Worm (Caenorhabditis elegans) whole organism, L3 larva: Measurements from ENCODE around the gene aip-1.

ENCODE experiments used
- R02D3.7 ChIP-seq: fragments of 150-350 bp; optimal IDR thresholded peaks from 2 replicates; lab custom pipeline; 2014; ENCODE audit warnings: missing biosample characterization, missing genetic modification characterization
- aly-2 ChIP-seq: fragments of 150-350 bp; optimal IDR thresholded peaks from 2 replicates; lab custom pipeline; 2014; ENCODE audit warnings: missing biosample characterization, missing genetic modification characterization
- ceh-16 ChIP-seq: sonication (generic microtip); optimal IDR thresholded peaks from 2 replicates; lab custom pipeline; 2017; ENCODE audit warnings: missing biosample characterization, missing genetic modification characterization
- daf-12 ChIP-seq: fragments of 150-350 bp; optimal IDR thresholded peaks from 2 replicates; lab custom pipeline; 2014; ENCODE audit warnings: missing biosample characterization, missing genetic modification reagents, missing genetic modification characterization
- egl-27 ChIP-seq: sonication (generic microtip); optimal IDR thresholded peaks from 4 replicates; lab custom pipeline; 2017; ENCODE audit warnings: missing biosample characterization, missing genetic modification reagents, missing genetic modification characterization
- egl-5 ChIP-seq: fragments of 150-350 bp; optimal IDR thresholded peaks from 2 replicates; lab custom pipeline; 2017; ENCODE audit warnings: missing biosample characterization, missing genetic modification reagents, missing genetic modification characterization, inconsistent platforms
- elt-2 ChIP-seq: sonication (generic microtip); optimal IDR thresholded peaks from 2 replicates; lab custom pipeline; 2016; ENCODE audit warnings: missing genetic modification reagents, mild to moderate bottlenecking, missing genetic modification characterization, missing compliant biosample characterization
- elt-3 ChIP-seq, 3 experiments: fragments of 150-350 bp in 1 of 3; sonication (generic microtip) in 2 of 3; optimal IDR thresholded peaks; 2 replicates in 2 of 3; 4 replicates in 1 of 3; lab custom pipeline; 2014 to 2017; ENCODE audit warnings: missing biosample characterization in 3 of 3, missing genetic modification characterization in 3 of 3
- fkh-10 ChIP-seq: sonication (generic microtip); optimal IDR thresholded peaks from 2 replicates; lab custom pipeline; 2017; ENCODE audit warnings: missing biosample characterization, missing genetic modification reagents, missing genetic modification characterization
- fkh-2 ChIP-seq: fragments of 150-350 bp; optimal IDR thresholded peaks from 2 replicates; lab custom pipeline; 2014; ENCODE audit warnings: missing biosample characterization, missing genetic modification reagents, missing genetic modification characterization
- fos-1 ChIP-seq: fragments of 150-350 bp; optimal IDR thresholded peaks from 2 replicates; lab custom pipeline; 2014; ENCODE audit warnings: missing biosample characterization, missing genetic modification characterization
- hmg-11 ChIP-seq: sonication (generic microtip); optimal IDR thresholded peaks from 2 replicates; lab custom pipeline; 2016; ENCODE audit warnings: missing genetic modification characterization, missing compliant biosample characterization
- jun-1 ChIP-seq: fragments of 150-350 bp; optimal IDR thresholded peaks from 2 replicates; lab custom pipeline; 2014; ENCODE audit warnings: missing biosample characterization, missing genetic modification reagents, missing genetic modification characterization
- lin-15B ChIP-seq: fragments of 150-350 bp; optimal IDR thresholded peaks from 2 replicates; lab custom pipeline; 2014; ENCODE audit warnings: missing biosample characterization, missing genetic modification characterization
- lin-39 ChIP-seq: fragments of 150-350 bp; optimal IDR thresholded peaks from 2 replicates; lab custom pipeline; 2018; ENCODE audit warnings: missing biosample characterization, missing genetic modification reagents, missing genetic modification characterization
- lsy-12 ChIP-seq: sonication (generic microtip); optimal IDR thresholded peaks from 2 replicates; lab custom pipeline; 2016; ENCODE audit warnings: mild to moderate bottlenecking, missing genetic modification characterization, missing compliant biosample characterization
- mdl-1 ChIP-seq: fragments of 150-350 bp; optimal IDR thresholded peaks from 2 replicates; lab custom pipeline; 2014; ENCODE audit warnings: missing biosample characterization, missing genetic modification characterization
- nfya-1 ChIP-seq: sonication (generic microtip); optimal IDR thresholded peaks from 2 replicates; lab custom pipeline; 2017; ENCODE audit warnings: missing genetic modification characterization, mild to moderate bottlenecking, missing compliant biosample characterization, antibody characterized with exemption, moderate library complexity; ENCODE audit not compliant: insufficient read depth
- nhr-11 ChIP-seq: fragments of 150-350 bp; optimal IDR thresholded peaks from 2 replicates; lab custom pipeline; 2014; ENCODE audit warnings: missing biosample characterization, missing genetic modification characterization
- nhr-237 ChIP-seq: fragments of 150-350 bp; optimal IDR thresholded peaks from 2 replicates; lab custom pipeline; 2014; ENCODE audit warnings: missing biosample characterization, missing genetic modification characterization
- nhr-25 ChIP-seq: sonication (generic microtip); optimal IDR thresholded peaks from 2 replicates; lab custom pipeline; 2017; ENCODE audit warnings: missing biosample characterization, missing genetic modification characterization
- nhr-43 ChIP-seq: sonication (generic microtip); optimal IDR thresholded peaks from 2 replicates; lab custom pipeline; 2016; ENCODE audit warnings: mild to moderate bottlenecking, missing genetic modification characterization, missing compliant biosample characterization; ENCODE audit not compliant: poor library complexity, severe bottlenecking
- nhr-67 ChIP-seq: fragments of 150-350 bp; optimal IDR thresholded peaks from 2 replicates; lab custom pipeline; 2014; ENCODE audit warnings: missing biosample characterization, missing genetic modification characterization
- nhr-77 ChIP-seq: fragments of 150-350 bp; optimal IDR thresholded peaks from 2 replicates; lab custom pipeline; 2014; ENCODE audit warnings: missing biosample characterization, missing genetic modification characterization
- pha-4 ChIP-seq: fragments of 150-350 bp; optimal IDR thresholded peaks from 2 replicates; lab custom pipeline; 2014; ENCODE audit warnings: missing biosample characterization, missing genetic modification reagents, missing genetic modification characterization
- pqm-1 ChIP-seq: fragments of 150-350 bp; optimal IDR thresholded peaks from 2 replicates; lab custom pipeline; 2017; ENCODE audit warnings: missing biosample characterization, missing genetic modification characterization, inconsistent platforms
- sea-2 ChIP-seq: fragments of 150-350 bp; sonication (generic microtip); optimal IDR thresholded peaks from 4 replicates; lab custom pipeline; 2014; ENCODE audit warnings: missing biosample characterization, missing genetic modification reagents, missing genetic modification characterization
- snpc-4 ChIP-seq: fragments of 150-350 bp; optimal IDR thresholded peaks from 2 replicates; lab custom pipeline; 2014; ENCODE audit warnings: missing biosample characterization, missing genetic modification characterization
- unc-39 ChIP-seq: sonication (generic microtip); optimal IDR thresholded peaks from 4 replicates; lab custom pipeline; 2017; ENCODE audit warnings: missing biosample characterization, missing genetic modification characterization
- ztf-11 ChIP-seq: fragments of 150-350 bp; optimal IDR thresholded peaks from 2 replicates; lab custom pipeline; 2014; ENCODE audit warnings: missing biosample characterization, missing genetic modification characterization

Gene aip-1

ce11 chrV:13993478-13993877 lies 18.7 kb upstream of the aip-1 start:
- no peak for TF ChIP-seq pqm-1
- TF ChIP-seq sea-2: no peak
- TF ChIP-seq egl-27 (tag; lab: Kevin White, UChicago): no peak
- TF ChIP-seq jun-1: no peak
- TF ChIP-seq nhr-11: no peak
- TF ChIP-seq lsy-12: no peak

DNA sequence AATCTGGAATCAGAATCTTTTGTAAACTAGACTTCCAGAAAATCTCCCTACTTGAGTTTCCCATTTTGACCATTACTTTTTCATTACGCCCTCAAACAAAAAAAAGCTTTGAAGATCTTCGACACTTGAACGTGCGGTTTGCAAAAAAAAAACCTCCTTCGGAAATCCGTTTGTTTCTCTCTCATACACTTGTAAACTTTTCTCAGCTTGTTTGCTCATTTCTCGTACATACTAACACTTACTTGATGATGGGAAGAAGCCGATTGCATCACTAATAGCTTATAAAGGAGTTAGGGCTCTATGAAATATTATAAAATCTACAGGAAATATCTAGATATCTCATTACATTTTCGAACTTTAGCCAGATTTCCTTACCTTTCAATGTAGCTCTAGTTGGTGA lies 10.2 kb upstream of the aip-1 start:
- TF ChIP-seq fkh-2 (tag; lab: Kevin White, UChicago) (no peak), egl-5 (no peak), R02D3.7 (tag; lab: Kevin White, UChicago) (no peak), egl-27 (tag; lab: Kevin White, UChicago) (no peak), fos-1 (tag; lab: Kevin White, UChicago) (no peak), nhr-67 (tag; lab: Kevin White, UChicago) (no peak), mdl-1 (tag; lab: Kevin White, UChicago) (no peak), nhr-11 (no peak), hmg-11 (tag; lab: Kevin White, UChicago) (no peak), fkh-10 (GFP tag; lab: Kevin White, UChicago) (no peak)

DNA sequence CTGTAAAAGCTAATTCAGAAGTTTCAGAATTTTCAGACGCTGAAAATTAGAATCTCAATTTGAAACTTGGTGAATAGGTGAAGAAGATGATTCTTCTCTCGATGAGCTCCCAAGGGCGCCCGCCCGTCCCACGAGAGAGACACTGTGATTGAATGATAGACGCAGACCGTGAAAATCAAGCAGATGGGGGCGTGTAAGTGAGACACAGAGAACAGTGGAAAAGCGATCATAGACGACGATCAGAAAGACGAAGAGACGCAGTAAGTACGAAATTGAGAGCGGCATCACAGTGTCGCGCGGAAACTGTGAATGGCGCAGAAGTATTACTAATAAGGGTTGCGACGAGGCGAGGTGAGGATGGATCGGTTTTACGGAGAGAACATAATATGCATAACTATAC lies 9.7 kb upstream of the aip-1 start:
- peak; percentile 35 for TF ChIP-seq nhr-25 (tag; lab: Kevin White, UChicago)
- no peak for TF ChIP-seq nhr-237 (tag; lab: Kevin White, UChicago)
- peak; percentile 43 for TF ChIP-seq pha-4 (tag; lab: Kevin White, UChicago)
- no peak for TF ChIP-seq unc-39 (tag; lab: Kevin White, UChicago)
- TF ChIP-seq nhr-43: no peak
- TF ChIP-seq pqm-1: peak; percentile 21
- no peak for TF ChIP-seq egl-27 (tag; lab: Kevin White, UChicago)
- no peak for TF ChIP-seq snpc-4 (tag; lab: Kevin White, UChicago)

DNA sequence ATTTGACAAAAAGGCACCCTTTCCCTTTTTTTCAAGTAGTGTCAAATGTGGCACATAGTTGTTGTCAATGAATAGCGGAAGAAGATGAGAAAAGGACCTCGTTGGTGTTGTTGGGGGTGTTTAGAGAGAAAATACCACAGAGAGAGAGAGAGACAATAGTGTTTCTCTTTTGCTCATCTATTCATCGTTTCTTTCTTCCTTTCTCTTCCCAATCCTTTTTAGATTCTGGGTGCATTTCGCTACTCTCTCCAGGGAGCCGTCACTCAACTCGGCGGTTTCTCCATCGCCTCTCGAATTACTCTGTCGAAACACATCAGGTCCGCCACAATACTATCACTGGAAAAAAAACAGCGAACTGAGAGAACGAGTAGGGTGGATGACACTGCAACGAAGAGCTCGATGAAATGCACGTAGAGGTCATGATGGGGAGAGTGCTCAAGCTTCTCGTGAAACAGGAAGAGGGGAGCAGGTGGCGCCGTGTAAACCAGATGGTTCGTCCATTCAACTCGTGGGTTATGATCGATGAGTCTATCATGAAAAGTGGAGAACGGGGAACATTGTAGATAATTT lies 8.5 kb upstream of the aip-1 start:
- TF ChIP-seq ceh-16 (tag; lab: Kevin White, UChicago) (no peak), nfya-1 (peak; percentile 29), daf-12 (tag; lab: Kevin White, UChicago) (no peak), hmg-11 (tag; lab: Kevin White, UChicago) (peak; percentile 8), nhr-237 (tag; lab: Kevin White, UChicago) (no peak), snpc-4 (tag; lab: Kevin White, UChicago) (peak; percentile 0), egl-5 (peak; percentile 53), elt-3 (tag; optimal IDR thresholded peaks at IDR 0.05; lab: Kevin White, UChicago) (no peak)
- TF ChIP-seq, all 47 proteins: peak for 4

DNA sequence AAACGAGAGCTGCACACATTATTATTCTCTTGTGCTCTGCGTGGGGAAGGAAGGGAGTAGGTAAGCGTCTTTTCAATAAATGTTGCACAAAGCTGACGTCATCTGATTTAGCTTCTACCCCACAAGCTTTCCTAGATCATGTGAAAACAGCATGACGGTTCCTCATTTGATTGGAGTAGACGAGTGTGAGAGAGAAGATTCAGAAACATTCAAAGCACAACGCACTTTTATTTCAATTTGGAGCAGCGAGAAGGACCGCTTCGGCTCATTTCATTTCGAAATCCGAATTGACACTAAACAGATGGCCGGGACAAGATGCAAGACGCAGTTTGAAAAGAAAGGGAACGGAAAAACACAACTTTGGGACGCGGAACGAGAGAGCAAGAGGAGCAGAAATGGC lies 7.8 kb upstream of the aip-1 start:
- TF ChIP-seq sea-2 (no peak), pha-4 (tag; lab: Kevin White, UChicago) (no peak), lin-39 (tag; lab: Kevin White, UChicago) (peak; percentile 26), lin-15B (tag; lab: Kevin White, UChicago) (no peak), fkh-10 (GFP tag; lab: Kevin White, UChicago) (peak; percentile 66), nfya-1 (peak; percentile 14), snpc-4 (tag; lab: Kevin White, UChicago) (no peak), unc-39 (tag; lab: Kevin White, UChicago) (no peak), nhr-67 (tag; lab: Kevin White, UChicago) (no peak), ztf-11 (tag; lab: Kevin White, UChicago) (no peak), daf-12 (tag; lab: Kevin White, UChicago) (no peak), ceh-16 (tag; lab: Kevin White, UChicago) (no peak), egl-5 (peak; percentile 50)

DNA sequence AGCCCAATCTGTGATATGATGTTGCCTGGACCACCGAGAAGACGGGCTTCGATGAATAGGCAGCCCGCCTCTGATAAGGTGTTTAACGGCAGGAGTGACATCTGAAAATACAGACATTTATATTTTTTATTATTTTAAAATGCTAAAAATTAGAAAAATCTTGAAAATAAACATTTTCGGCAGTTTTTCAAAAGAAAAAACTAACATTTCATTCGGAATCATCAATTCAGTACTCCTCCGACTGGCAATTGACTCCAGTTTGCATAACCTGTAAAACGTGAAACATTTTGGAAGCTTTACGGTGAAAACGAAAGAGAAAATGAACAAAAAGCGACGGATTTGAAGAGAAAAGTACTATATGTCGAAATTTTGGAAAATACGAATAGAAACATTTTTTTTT lies 6.3 kb upstream of the aip-1 start, which contains the start of gene ric-7:
Gene ric-7, minus strand, starts transcription at position 101 of the 400 bp plus-strand sequence.
- TF ChIP-seq nhr-77 (tag; lab: Kevin White, UChicago) (no peak), aly-2 (tag; lab: Kevin White, UChicago) (no peak), elt-2 (tag; lab: Kevin White, UChicago) (no peak), R02D3.7 (tag; lab: Kevin White, UChicago) (no peak), egl-27 (tag; lab: Kevin White, UChicago) (no peak)
